Worm (Caenorhabditis elegans): ENCODE results near the gene trm-1.

ce11 chrV:14166630-14167029 is 18.8 kb downstream of the trm-1 start, which contains the start of gene cest-1.1:
- TF ChIP-seq ama-1 (optimal IDR thresholded peaks at IDR 0.05), result no peak
- no peak for TF ChIP-seq sox-2 (GFP tag; IDR thresholded peaks at IDR 0.05)
- TF ChIP-seq unc-86 (tag; optimal IDR thresholded peaks at IDR 0.05), result no peak
- no peak for TF ChIP-seq nfya-1 (tag; optimal IDR thresholded peaks at IDR 0.05)
- TF ChIP-seq T23F11.4 (GFP tag; optimal IDR thresholded peaks at IDR 0.05), result no peak
- TF ChIP-seq elt-2 (tag; optimal IDR thresholded peaks at IDR 0.05), result no peak

All from whole organism, late embryonic.